Worm (Caenorhabditis elegans) whole organism, mixed stage, embryonic: ENCODE measurements around the gene Y25C1A.6.

Experiments used
- M03D4.4 ChIP-seq: sonication (generic microtip); optimal IDR thresholded peaks from 2 replicates; lab custom pipeline; 2017; ENCODE audit warnings: mild to moderate bottlenecking, missing genetic modification characterization, missing compliant biosample characterization
- bed-3 ChIP-seq: fragments of 200-800 bp; sonication (Bioruptor generic); optimal IDR thresholded peaks from 3 replicates; lab custom pipeline; 2018; ENCODE audit warnings: mild to moderate bottlenecking, missing genetic modification characterization, moderate library complexity, missing compliant biosample characterization
- blmp-1 ChIP-seq: fragments of 150-350 bp; optimal IDR thresholded peaks from 2 replicates; lab custom pipeline; 2014; ENCODE audit warnings: missing biosample characterization, missing genetic modification characterization
- ceh-39 ChIP-seq: fragments of 150-350 bp; optimal IDR thresholded peaks from 2 replicates; lab custom pipeline; 2014; ENCODE audit warnings: missing biosample characterization, missing genetic modification characterization
- ceh-43 ChIP-seq: fragments of 200-800 bp; sonication (Bioruptor generic); optimal IDR thresholded peaks from 2 replicates; lab custom pipeline; 2018; ENCODE audit warnings: mild to moderate bottlenecking, missing genetic modification characterization, moderate library complexity, missing compliant biosample characterization
- ceh-83 ChIP-seq: fragments of 200-800 bp; sonication (Bioruptor generic); optimal IDR thresholded peaks from 2 replicates; lab custom pipeline; 2018; ENCODE audit warnings: mild to moderate bottlenecking, missing genetic modification characterization, missing compliant biosample characterization
- ces-1 ChIP-seq: fragments of 150-350 bp; optimal IDR thresholded peaks from 2 replicates; lab custom pipeline; 2014; ENCODE audit warnings: missing biosample characterization, missing genetic modification reagents, missing genetic modification characterization
- cnd-1 ChIP-seq: fragments of 200-800 bp; sonication (Bioruptor generic); optimal IDR thresholded peaks from 2 replicates; lab custom pipeline; 2018; ENCODE audit warnings: mild to moderate bottlenecking, missing genetic modification characterization, missing compliant biosample characterization
- drap-1 ChIP-seq: fragments of 200-800 bp; sonication (Bioruptor generic); optimal IDR thresholded peaks from 3 replicates; lab custom pipeline; 2018; ENCODE audit warnings: mild to moderate bottlenecking, missing genetic modification characterization, missing compliant biosample characterization
- elt-1 ChIP-seq: sonication (generic microtip); optimal IDR thresholded peaks from 2 replicates; lab custom pipeline; 2017; ENCODE audit warnings: missing genetic modification characterization, mild to moderate bottlenecking, missing compliant biosample characterization, antibody characterized with exemption, moderate library complexity, borderline replicate concordance; ENCODE audit not compliant: insufficient read depth
- elt-3 ChIP-seq: fragments of 150-350 bp; optimal IDR thresholded peaks from 2 replicates; lab custom pipeline; 2014; ENCODE audit warnings: missing biosample characterization, missing genetic modification characterization
- flh-1 ChIP-seq: fragments of 200-800 bp; sonication (Bioruptor generic); optimal IDR thresholded peaks from 2 replicates; lab custom pipeline; 2018; ENCODE audit warnings: mild to moderate bottlenecking, missing genetic modification characterization, moderate library complexity, missing compliant biosample characterization
- ham-2 ChIP-seq: fragments of 200-800 bp; sonication (Bioruptor generic); optimal IDR thresholded peaks from 2 replicates; lab custom pipeline; 2018; ENCODE audit warnings: mild to moderate bottlenecking, missing genetic modification characterization, missing compliant biosample characterization
- hlh-1 ChIP-seq: fragments of 150-350 bp; optimal IDR thresholded peaks from 2 replicates; lab custom pipeline; 2014; ENCODE audit warnings: missing biosample characterization, missing genetic modification reagents, missing genetic modification characterization
- lin-13 ChIP-seq: fragments of 150-350 bp; optimal IDR thresholded peaks from 2 replicates; lab custom pipeline; 2014; ENCODE audit warnings: missing biosample characterization, missing genetic modification characterization
- lin-32 ChIP-seq: fragments of 200-800 bp; sonication (Bioruptor generic); optimal IDR thresholded peaks from 2 replicates; lab custom pipeline; 2018; ENCODE audit warnings: mild to moderate bottlenecking, missing genetic modification characterization, missing compliant biosample characterization
- lsy-2 ChIP-seq: fragments of 150-350 bp; optimal IDR thresholded peaks from 2 replicates; lab custom pipeline; 2014; ENCODE audit warnings: missing biosample characterization, missing genetic modification characterization
- mab-5 ChIP-seq: fragments of 150-350 bp; optimal IDR thresholded peaks from 2 replicates; lab custom pipeline; 2014; ENCODE audit warnings: missing biosample characterization, missing genetic modification characterization
- mep-1 ChIP-seq: fragments of 150-350 bp; optimal IDR thresholded peaks from 2 replicates; lab custom pipeline; 2017; ENCODE audit warnings: missing biosample characterization, missing genetic modification reagents, missing genetic modification characterization, inconsistent platforms
- mls-2 ChIP-seq: sonication (generic microtip); optimal IDR thresholded peaks from 2 replicates; lab custom pipeline; 2016; ENCODE audit warnings: mild to moderate bottlenecking, missing genetic modification characterization, moderate library complexity, missing compliant biosample characterization
- nhr-12 ChIP-seq: fragments of 150-350 bp; optimal IDR thresholded peaks from 2 replicates; lab custom pipeline; 2014; ENCODE audit warnings: missing biosample characterization, missing genetic modification characterization
- nhr-2 ChIP-seq: fragments of 150-350 bp; optimal IDR thresholded peaks from 2 replicates; lab custom pipeline; 2014; ENCODE audit warnings: missing biosample characterization, missing genetic modification characterization
- nhr-237 ChIP-seq: fragments of 150-350 bp; optimal IDR thresholded peaks from 2 replicates; lab custom pipeline; 2014; ENCODE audit warnings: missing biosample characterization, missing genetic modification characterization
- nhr-28 ChIP-seq: fragments of 150-350 bp; optimal IDR thresholded peaks from 2 replicates; lab custom pipeline; 2014; ENCODE audit warnings: missing biosample characterization, missing genetic modification characterization
- sem-2 ChIP-seq: fragments of 200-800 bp; sonication (Bioruptor generic); optimal IDR thresholded peaks from 2 replicates; lab custom pipeline; 2018; ENCODE audit warnings: mild to moderate bottlenecking, missing genetic modification characterization, missing compliant biosample characterization
- snpc-4 ChIP-seq: fragments of 150-350 bp; optimal IDR thresholded peaks from 2 replicates; lab custom pipeline; 2014; ENCODE audit warnings: missing biosample characterization, missing genetic modification characterization
- sptf-1 ChIP-seq: sonication (generic microtip); optimal IDR thresholded peaks from 2 replicates; lab custom pipeline; 2017; ENCODE audit warnings: mild to moderate bottlenecking, missing genetic modification characterization, moderate library complexity, missing compliant biosample characterization
- tbx-8 ChIP-seq: fragments of 200-800 bp; sonication (Bioruptor generic); optimal IDR thresholded peaks from 2 replicates; lab custom pipeline; 2018; ENCODE audit warnings: mild to moderate bottlenecking, missing genetic modification characterization, moderate library complexity, missing compliant biosample characterization
- unc-120 ChIP-seq: sonication (generic microtip); optimal IDR thresholded peaks from 2 replicates; lab custom pipeline; 2017; ENCODE audit warnings: missing genetic modification characterization, missing compliant biosample characterization; ENCODE audit not compliant: poor library complexity, severe bottlenecking
- unc-39 ChIP-seq: fragments of 150-350 bp; optimal IDR thresholded peaks from 2 replicates; lab custom pipeline; 2014; ENCODE audit warnings: missing biosample characterization, missing genetic modification characterization
- unc-62 ChIP-seq: fragments of 150-350 bp; optimal IDR thresholded peaks from 2 replicates; lab custom pipeline; 2014; ENCODE audit warnings: missing biosample characterization, missing genetic modification reagents, missing genetic modification characterization
- zip-8 ChIP-seq: fragments of 150-350 bp; optimal IDR thresholded peaks from 2 replicates; lab custom pipeline; 2014; ENCODE audit warnings: missing biosample characterization, missing genetic modification characterization
- ztf-11 ChIP-seq: fragments of 150-350 bp; optimal IDR thresholded peaks from 2 replicates; lab custom pipeline; 2014; ENCODE audit warnings: missing biosample characterization, missing genetic modification characterization

Gene Y25C1A.6

DNA sequence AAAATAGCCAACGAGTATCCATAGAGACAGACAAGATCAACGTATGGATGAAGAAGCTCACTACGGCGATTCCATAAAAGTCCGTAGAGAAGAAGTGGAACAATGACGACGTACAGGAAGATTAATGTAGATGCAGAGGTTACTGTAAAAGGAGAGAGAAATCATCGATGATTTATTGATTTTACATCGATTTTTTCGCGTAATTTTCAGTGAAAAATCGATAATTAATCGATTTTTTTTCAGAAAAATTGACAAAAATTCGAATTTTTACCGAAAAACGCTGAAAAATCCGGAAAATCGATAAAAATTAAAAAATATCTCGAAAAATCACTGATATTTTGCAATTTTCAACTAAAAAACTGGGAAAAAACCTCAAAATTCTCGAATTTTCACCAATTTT, 5.5 kb downstream of the Y25C1A.6 start:
- TF ChIP-seq ham-2 (GFP tag; lab: Kevin White, UChicago), result no peak
- TF ChIP-seq lin-32 (GFP tag; lab: Kevin White, UChicago), result no peak
- no peak for TF ChIP-seq drap-1 (GFP tag; lab: Kevin White, UChicago)
- no peak for TF ChIP-seq nhr-12 (tag; lab: Kevin White, UChicago)
- TF ChIP-seq lin-13 (tag; lab: Kevin White, UChicago), result no peak
- no peak for TF ChIP-seq sem-2 (GFP tag; lab: Kevin White, UChicago)

DNA sequence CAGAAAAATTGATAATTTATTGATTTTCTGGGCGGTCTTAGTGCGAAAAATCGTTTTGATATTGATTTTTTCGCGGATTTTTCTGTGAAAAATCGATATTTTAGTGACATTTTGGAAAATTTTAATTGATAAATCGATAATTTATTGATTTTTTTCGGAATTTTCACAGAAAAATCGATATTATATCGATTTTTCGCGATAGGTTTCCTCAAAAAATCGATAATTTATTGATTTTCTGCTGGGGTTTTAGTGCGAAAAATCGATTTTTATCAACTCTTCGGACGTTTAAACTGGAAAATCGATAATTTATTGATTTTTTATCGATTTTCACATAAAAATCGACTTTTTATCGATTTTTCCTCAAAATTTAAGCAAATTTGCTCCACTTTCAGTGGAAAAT, 6.6 kb downstream of the Y25C1A.6 start:
- TF ChIP-seq ham-2 (GFP tag; lab: Kevin White, UChicago) (no peak), lin-13 (tag; lab: Kevin White, UChicago) (no peak), bed-3 (GFP tag; lab: Kevin White, UChicago) (no peak), sem-2 (GFP tag; lab: Kevin White, UChicago) (no peak), mep-1 (tag; lab: Kevin White, UChicago) (no peak), tbx-8 (GFP tag; lab: Kevin White, UChicago) (no peak), nhr-2 (no peak), M03D4.4 (tag; lab: Kevin White, UChicago) (no peak), blmp-1 (tag; lab: Kevin White, UChicago) (no peak), zip-8 (tag; lab: Kevin White, UChicago) (no peak), ceh-43 (no peak)
- TF ChIP-seq, all 35 proteins: peak for 0

DNA sequence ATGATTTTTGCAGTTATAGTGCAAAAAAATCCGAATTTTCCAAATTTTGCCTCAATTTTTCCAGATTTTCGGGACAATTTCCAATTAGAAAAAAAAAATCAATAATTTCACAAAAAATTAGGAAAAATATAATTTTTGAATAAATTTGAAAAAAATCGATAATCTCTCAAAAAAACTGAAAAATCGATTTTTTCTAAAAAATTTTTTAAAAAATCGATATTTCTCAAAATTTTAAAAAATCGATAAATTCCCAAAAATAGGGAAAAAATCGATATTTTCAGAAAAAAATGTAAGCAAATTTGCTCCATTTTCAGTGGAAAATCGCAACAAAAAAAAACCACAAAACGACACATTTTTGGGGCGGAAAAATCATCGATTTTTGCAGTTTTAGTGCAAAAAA, 7.0 kb downstream of the Y25C1A.6 start:
- TF ChIP-seq mls-2 (tag; lab: Kevin White, UChicago) (no peak), lin-13 (tag; lab: Kevin White, UChicago) (no peak), nhr-2 (no peak), ceh-39 (tag; lab: Kevin White, UChicago) (no peak), sptf-1 (tag; lab: Kevin White, UChicago) (no peak), mab-5 (tag; lab: Kevin White, UChicago) (no peak), nhr-237 (tag; lab: Kevin White, UChicago) (no peak), elt-3 (tag; lab: Kevin White, UChicago) (no peak), ham-2 (GFP tag; lab: Kevin White, UChicago) (no peak), zip-8 (tag; lab: Kevin White, UChicago) (no peak), flh-1 (GFP tag; lab: Kevin White, UChicago) (no peak)

DNA sequence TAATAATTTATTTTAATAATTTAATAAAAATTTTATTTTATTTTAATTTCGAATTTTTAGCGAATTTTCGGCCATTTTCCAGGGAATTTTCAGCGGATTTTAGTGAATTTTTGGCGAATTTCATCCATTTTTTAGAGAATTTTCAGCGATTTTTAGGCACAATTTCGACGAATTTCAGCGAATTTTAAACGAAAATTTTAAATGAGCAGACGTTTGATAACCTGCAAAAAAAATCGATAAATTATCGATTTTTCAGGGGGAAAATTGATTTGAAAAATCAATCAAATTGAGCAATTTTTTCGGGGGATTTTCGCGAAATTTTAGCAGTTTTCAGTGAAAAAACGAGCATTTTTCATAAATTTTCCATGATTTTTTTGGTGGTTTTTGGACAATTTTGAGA, 7.8 kb downstream of the Y25C1A.6 start:
- TF ChIP-seq M03D4.4 (tag; lab: Kevin White, UChicago) (no peak), unc-39 (no peak)

DNA sequence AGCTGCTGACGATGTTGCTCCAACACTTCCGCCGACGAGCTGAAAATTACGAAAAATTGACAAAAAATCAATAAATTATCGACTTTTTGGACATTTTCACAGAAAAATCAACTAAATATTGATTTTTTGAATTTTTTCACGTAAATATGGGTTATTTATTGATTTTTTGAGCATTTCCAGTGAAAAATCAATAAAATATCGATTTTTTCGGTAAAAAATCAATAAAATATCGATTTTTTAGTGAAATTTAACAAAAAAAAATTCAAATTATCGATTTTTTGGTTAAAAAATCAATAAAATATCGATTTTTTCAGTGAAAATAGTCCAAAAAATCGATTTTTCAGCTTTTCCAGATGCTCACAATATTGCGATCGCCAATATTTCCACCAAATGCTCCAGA, 9.3 kb downstream of the Y25C1A.6 start:
- TF ChIP-seq blmp-1 (tag; lab: Kevin White, UChicago), result no peak
- TF ChIP-seq ces-1, result no peak
- TF ChIP-seq nhr-28 (tag; lab: Kevin White, UChicago), result no peak
- TF ChIP-seq drap-1 (GFP tag; lab: Kevin White, UChicago), result no peak
- TF ChIP-seq sem-2 (GFP tag; lab: Kevin White, UChicago), result no peak
- TF ChIP-seq tbx-8 (GFP tag; lab: Kevin White, UChicago), result no peak
- no peak for TF ChIP-seq flh-1 (GFP tag; lab: Kevin White, UChicago)

DNA sequence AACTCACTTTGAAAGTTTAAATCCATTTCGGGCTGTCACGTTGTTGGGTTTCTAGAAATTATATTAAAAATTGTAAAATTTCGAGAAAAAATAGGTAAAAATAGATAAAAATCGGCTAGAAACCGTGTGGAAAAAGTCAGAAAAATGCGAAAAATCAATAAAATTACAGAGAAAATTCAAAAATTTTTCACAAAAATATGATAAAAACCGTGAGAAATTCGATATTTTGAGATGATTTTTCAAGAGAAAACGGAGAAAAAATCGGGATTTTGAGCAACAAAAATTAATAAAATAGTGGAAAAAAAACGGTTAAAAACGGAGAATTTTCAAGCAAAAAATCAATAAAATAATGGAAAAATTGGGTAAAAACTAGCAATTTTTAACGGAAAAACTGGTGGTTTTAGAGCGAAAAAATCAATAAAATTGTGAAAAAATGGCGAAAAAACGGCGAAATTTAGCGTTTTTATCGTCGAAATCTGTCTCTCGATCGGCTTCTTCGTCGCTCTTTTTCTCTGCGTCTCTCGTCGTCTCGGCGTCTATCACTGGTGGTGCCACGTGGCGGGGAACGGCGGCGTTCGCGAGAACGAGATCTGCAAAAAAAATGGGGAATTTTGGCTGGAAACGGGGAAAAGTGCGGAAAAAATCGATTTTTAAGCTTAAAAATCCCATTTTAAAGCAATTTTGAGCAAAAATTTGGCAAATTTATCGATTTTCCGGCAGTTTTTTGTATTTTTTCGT, 10.3 kb downstream of the Y25C1A.6 start, which contains the start of gene Y25C1A.7:
Gene Y25C1A.7 (minus strand): TSS at position 51 of the 738 bp plus-strand sequence.
- TF ChIP-seq ceh-39 (tag; lab: Kevin White, UChicago) (no peak), sem-2 (GFP tag; lab: Kevin White, UChicago) (no peak), sptf-1 (tag; lab: Kevin White, UChicago) (no peak), ztf-11 (tag; lab: Kevin White, UChicago) (no peak)

DNA sequence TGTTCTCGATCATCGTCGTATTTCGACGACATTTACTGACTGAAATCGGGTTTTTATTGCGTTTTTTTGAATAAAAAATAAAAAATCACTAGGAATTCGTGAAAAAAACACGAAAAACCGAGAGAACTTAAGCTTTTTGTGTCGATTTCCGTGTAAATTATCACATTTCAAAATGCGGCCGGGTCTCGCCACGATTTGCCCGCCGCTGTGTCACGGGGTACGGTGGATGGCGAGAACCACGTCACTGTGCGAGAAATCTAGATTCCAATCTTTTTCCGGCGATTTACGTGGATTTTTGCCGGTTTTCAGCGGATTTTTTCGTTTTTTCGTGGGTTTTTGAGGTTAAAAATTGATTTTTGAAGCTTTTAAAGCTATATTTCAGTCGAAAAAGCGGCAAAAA, 16.0 kb downstream of the Y25C1A.6 start, which contains the start of gene Y25C1A.8:
Gene Y25C1A.8 (minus strand): TSS at position 45 of the 400 bp plus-strand sequence.
- TF ChIP-seq nhr-2 (no peak), elt-1 (tag; lab: Kevin White, UChicago) (peak; percentile 31), elt-3 (tag; lab: Kevin White, UChicago) (no peak), flh-1 (GFP tag; lab: Kevin White, UChicago) (no peak), unc-39 (no peak), mls-2 (tag; lab: Kevin White, UChicago) (peak; percentile 44), ceh-39 (tag; lab: Kevin White, UChicago) (no peak), snpc-4 (tag; lab: Kevin White, UChicago) (no peak), lin-13 (tag; lab: Kevin White, UChicago) (peak; percentile 70), unc-120 (tag; lab: Kevin White, UChicago) (peak; percentile 10), ztf-11 (tag; lab: Kevin White, UChicago) (no peak), lin-32 (GFP tag; lab: Kevin White, UChicago) (no peak), cnd-1 (tag; lab: Kevin White, UChicago) (no peak), hlh-1 (tag; lab: Kevin White, UChicago) (no peak), lsy-2 (tag; lab: Kevin White, UChicago) (peak; percentile 99), M03D4.4 (tag; lab: Kevin White, UChicago) (no peak), mab-5 (tag; lab: Kevin White, UChicago) (no peak), unc-62 (GFP tag; lab: Kevin White, UChicago) (peak; percentile 30), tbx-8 (GFP tag; lab: Kevin White, UChicago) (peak; percentile 20), ceh-83 (GFP tag; lab: Kevin White, UChicago) (peak; percentile 68), ceh-43 (peak; percentile 44), nhr-237 (tag; lab: Kevin White, UChicago) (peak; percentile 26), nhr-12 (tag; lab: Kevin White, UChicago) (no peak)
